Worm (Caenorhabditis elegans) whole organism, L2 larva: ENCODE results near the gene T22D1.18.

ENCODE experiments used
- lin-11 ChIP-seq: fragments of 150-350 bp; sonication (generic microtip); optimal IDR thresholded peaks from 2 replicates; lab custom pipeline; 2014; ENCODE audit warnings: missing biosample characterization, missing genetic modification characterization, inconsistent platforms, mixed read lengths
- ztf-11 ChIP-seq: sonication (generic microtip); optimal IDR thresholded peaks from 2 replicates; lab custom pipeline; 2017; ENCODE audit warnings: missing biosample characterization, missing genetic modification characterization

DNA sequence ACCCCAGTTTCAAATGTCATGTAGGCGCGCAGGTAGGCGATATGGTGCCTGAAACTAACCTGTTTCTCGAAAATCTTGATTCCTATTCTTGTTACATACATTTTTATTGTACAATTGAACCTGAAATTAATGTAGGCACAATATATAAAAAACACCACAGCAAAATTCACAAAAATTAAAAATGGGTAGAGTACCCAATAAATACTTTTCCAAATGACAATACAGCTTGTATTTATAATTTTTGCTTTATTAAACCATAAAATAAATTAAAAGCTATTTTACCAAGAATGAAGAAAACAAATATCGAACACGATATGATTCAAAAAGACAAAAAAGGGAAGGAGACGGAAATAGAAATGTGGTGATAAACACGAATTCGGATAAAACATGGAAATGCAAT, 36.6 kb downstream of the T22D1.18 start, which contains the start of gene tre-2:
- TF ChIP-seq ztf-11 (tag; lab: Kevin White, UChicago) (no peak), lin-11 (tag; lab: Kevin White, UChicago) (no peak)
